Worm (Caenorhabditis elegans) whole organism, early embryonic: ENCODE measurements around the gene Y43F4A.1.

Experiments used
- B0310.2 ChIP-seq: sonication (generic microtip); optimal IDR thresholded peaks from 2 replicates; lab custom pipeline; 2016; ENCODE audit warnings: mild to moderate bottlenecking, missing genetic modification characterization, missing compliant biosample characterization
- F13C5.2 ChIP-seq: sonication (generic microtip); optimal IDR thresholded peaks from 2 replicates; lab custom pipeline; 2017; ENCODE audit warnings: mild to moderate bottlenecking, missing genetic modification characterization, inconsistent platforms, missing compliant biosample characterization
- ama-1 ChIP-seq: fragments of 150-350 bp; optimal IDR thresholded peaks from 2 replicates; lab custom pipeline; 2014
- ceh-13 ChIP-seq: fragments of 200-800 bp; sonication (Bioruptor generic); optimal IDR thresholded peaks from 2 replicates; lab custom pipeline; 2018; ENCODE audit warnings: mild to moderate bottlenecking, missing genetic modification characterization, missing compliant biosample characterization
- flt-1 ChIP-seq: fragments of 200-800 bp; sonication (Bioruptor generic); IDR thresholded peaks from 2 replicates; pipeline ENCODE4 v1.3.6; 2022; ENCODE audit warnings: missing genetic modification characterization, missing compliant biosample characterization
- hmbx-1 ChIP-seq: sonication (generic microtip); optimal IDR thresholded peaks from 2 replicates; lab custom pipeline; 2016; ENCODE audit warnings: mild to moderate bottlenecking, missing genetic modification characterization, missing compliant biosample characterization
- hmg-4 ChIP-seq: fragments of 200-800 bp; sonication (Bioruptor generic); optimal IDR thresholded peaks from 2 replicates; lab custom pipeline; 2018; ENCODE audit warnings: mild to moderate bottlenecking, missing genetic modification characterization, missing compliant biosample characterization
- hnd-1 ChIP-seq: sonication (generic microtip); optimal IDR thresholded peaks from 2 replicates; lab custom pipeline; 2016; ENCODE audit warnings: missing genetic modification characterization, missing compliant biosample characterization
- pes-1 ChIP-seq: fragments of 200-800 bp; sonication (Bioruptor generic); IDR thresholded peaks from 2 replicates; pipeline ENCODE4 v1.3.6; 2022; ENCODE audit warnings: missing genetic modification reagents, missing genetic modification characterization, missing compliant biosample characterization
- tra-4 ChIP-seq: sonication (generic microtip); optimal IDR thresholded peaks from 2 replicates; lab custom pipeline; 2017; ENCODE audit warnings: missing genetic modification characterization, missing compliant biosample characterization

- TF ChIP-seq ama-1 (lab: Kevin White, UChicago) (no peak), ceh-13 (GFP tag; lab: Kevin White, UChicago) (no peak), flt-1 (GFP tag; lab: Robert Waterston, UW) (no peak), hnd-1 (no peak), hmbx-1 (tag; lab: Kevin White, UChicago) (no peak), hmg-4 (GFP tag; lab: Kevin White, UChicago) (no peak), B0310.2 (tag; lab: Kevin White, UChicago) (no peak), tra-4 (tag; lab: Kevin White, UChicago) (no peak), F13C5.2 (no peak), pes-1 (no peak)
Measured at ce11 chrIII:13272227-13272626, 49.4 kb downstream of the Y43F4A.1 start.
